Worm (Caenorhabditis elegans): ENCODE results near the gene R13A5.11.

R13A5.11 gene

DNA sequence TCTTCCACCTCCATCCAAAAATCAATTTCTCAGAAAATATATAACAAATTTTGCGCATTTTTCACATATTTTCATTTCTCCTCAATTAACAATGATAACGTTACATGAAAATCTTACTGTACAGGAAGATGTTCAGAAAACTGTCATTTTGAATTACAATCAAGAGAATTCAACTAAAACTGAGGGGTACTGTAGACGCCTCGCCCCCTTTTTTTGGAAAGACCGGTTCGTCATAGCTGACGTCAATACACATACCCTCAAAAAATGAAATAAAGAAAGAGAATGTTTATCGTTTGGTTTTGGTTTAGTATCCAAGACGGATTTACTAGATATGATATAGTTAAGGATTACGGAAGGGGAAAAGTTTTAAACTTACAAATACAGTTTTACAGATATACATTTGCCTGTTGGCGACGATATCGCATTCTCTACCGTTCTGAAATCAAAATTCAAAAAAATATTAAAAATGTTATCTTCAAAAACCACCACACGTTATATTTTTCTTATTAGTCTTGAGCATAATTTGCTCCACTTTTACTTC, 35.1 kb downstream of the R13A5.11 start:
- TF ChIP-seq sma-9 (GFP tag; optimal IDR thresholded peaks at IDR 0.05) (peak; percentile 11), sma-9 (tag; optimal IDR thresholded peaks at IDR 0.05) (no peak), ceh-82 (tag; optimal IDR thresholded peaks at IDR 0.05) (no peak), lsy-2 (tag; optimal IDR thresholded peaks at IDR 0.05) (peak in 1 of 2 experiments; percentile 71), C34F6.9 (tag; optimal IDR thresholded peaks at IDR 0.05) (no peak), R02D3.7 (tag; optimal IDR thresholded peaks at IDR 0.05) (no peak), ZK546.5 (tag; optimal IDR thresholded peaks at IDR 0.05) (no peak), elt-3 (tag; optimal IDR thresholded peaks at IDR 0.05) (no peak)

DNA sequence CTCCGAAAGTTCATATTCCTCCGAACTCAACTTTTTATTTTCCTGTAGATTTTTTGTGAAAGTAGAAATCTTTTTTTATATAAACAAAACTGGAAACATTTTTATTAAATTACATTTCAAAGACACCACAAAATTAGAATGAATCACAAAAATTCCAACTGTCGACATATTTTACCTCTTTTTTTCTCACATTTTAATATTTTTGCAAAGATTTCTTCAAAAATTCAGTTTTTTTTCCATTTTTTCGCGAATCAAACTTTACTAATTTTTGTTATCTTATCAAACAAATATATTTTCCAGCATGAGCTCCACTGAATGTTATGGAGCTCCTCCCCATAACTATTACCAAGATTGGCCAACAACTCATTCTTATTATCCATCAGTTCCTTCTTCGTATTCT, 37.8 kb downstream of the R13A5.11 start, which contains the start of gene ceh-13:
ceh-13 (plus strand) TSS at position 301 of the 400 bp plus-strand sequence.
- no peak for TF ChIP-seq unc-55 (GFP tag; optimal IDR thresholded peaks at IDR 0.05)
- no peak for TF ChIP-seq mdl-1 (tag; optimal IDR thresholded peaks at IDR 0.05)
- TF ChIP-seq lin-13 (GFP tag; optimal IDR thresholded peaks at IDR 0.05), result no peak
- TF ChIP-seq ztf-11 (tag; optimal IDR thresholded peaks at IDR 0.05), result no peak
- no peak for TF ChIP-seq ztf-1 (GFP tag; conservative IDR thresholded peaks at IDR 0.05)
- no peak for TF ChIP-seq egl-27 (tag; optimal IDR thresholded peaks at IDR 0.05)
- no peak for TF ChIP-seq zag-1 (tag; optimal IDR thresholded peaks at IDR 0.05)
- no peak for TF ChIP-seq ZK546.5 (tag; optimal IDR thresholded peaks at IDR 0.05)
- no peak for TF ChIP-seq nhr-10 (tag; optimal IDR thresholded peaks at IDR 0.05)
- no peak for TF ChIP-seq unc-62 (GFP tag; optimal IDR thresholded peaks at IDR 0.05)
- TF ChIP-seq crh-2 (tag; optimal IDR thresholded peaks at IDR 0.05), result no peak
- TF ChIP-seq skn-1 (tag; optimal IDR thresholded peaks at IDR 0.05), result no peak
- TF ChIP-seq lin-11 (tag; optimal IDR thresholded peaks at IDR 0.05), result no peak
- no peak for TF ChIP-seq Y55F3AM.14 (GFP tag; optimal IDR thresholded peaks at IDR 0.05)
- TF ChIP-seq ztf-4 (tag; optimal IDR thresholded peaks at IDR 0.05), result no peak
- TF ChIP-seq ceh-16 (tag; optimal IDR thresholded peaks at IDR 0.05), result no peak
- no peak for TF ChIP-seq nhr-11 (tag; optimal IDR thresholded peaks at IDR 0.05)

DNA sequence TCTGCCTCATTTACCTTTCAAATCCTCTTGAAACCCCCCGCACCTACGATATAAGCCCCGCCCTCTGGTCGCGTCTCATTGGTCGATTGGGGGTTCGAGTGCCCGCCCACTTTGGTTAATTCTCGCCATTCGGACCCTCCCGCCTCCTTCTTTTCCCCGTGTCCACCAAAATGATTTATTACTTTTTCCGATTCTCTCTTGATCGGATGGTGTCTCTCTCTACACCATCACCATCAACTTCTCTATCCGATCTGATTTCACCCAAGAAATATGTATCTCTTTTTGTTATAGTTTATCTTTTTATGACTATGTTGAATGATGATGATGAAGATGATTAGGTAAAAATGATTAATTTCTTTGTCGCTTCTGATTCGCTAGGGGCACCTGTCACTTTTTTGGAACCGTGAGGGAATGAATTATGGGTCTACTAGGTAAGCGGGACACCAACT, 38.4 kb downstream of the R13A5.11 start:
- peak; percentile 35 to 78 for TF ChIP-seq lsy-2 (tag; optimal IDR thresholded peaks at IDR 0.05)
- no peak for TF ChIP-seq nhr-10 (tag; optimal IDR thresholded peaks at IDR 0.05)
- no peak for TF ChIP-seq C34F6.9 (tag; optimal IDR thresholded peaks at IDR 0.05)
- no peak for TF ChIP-seq ceh-82 (tag; optimal IDR thresholded peaks at IDR 0.05)
- TF ChIP-seq unc-39 (tag; optimal IDR thresholded peaks at IDR 0.05), result no peak
- no peak for TF ChIP-seq mdl-1 (tag; optimal IDR thresholded peaks at IDR 0.05)
- TF ChIP-seq peb-1 (tag; optimal IDR thresholded peaks at IDR 0.05), result no peak
- TF ChIP-seq F13H6.1 (tag; optimal IDR thresholded peaks at IDR 0.05), result no peak
- no peak for TF ChIP-seq lin-13 (GFP tag; optimal IDR thresholded peaks at IDR 0.05)
- TF ChIP-seq nhr-11 (tag; optimal IDR thresholded peaks at IDR 0.05), result no peak
- peak; percentile 64 for TF ChIP-seq unc-55 (GFP tag; optimal IDR thresholded peaks at IDR 0.05)
- TF ChIP-seq nhr-25 (tag; optimal IDR thresholded peaks at IDR 0.05), result peak; percentile 15
- no peak for TF ChIP-seq R02D3.7 (tag; optimal IDR thresholded peaks at IDR 0.05)
- TF ChIP-seq dmd-4 (tag; optimal IDR thresholded peaks at IDR 0.05), result no peak
- no peak for TF ChIP-seq elt-3 (tag; optimal IDR thresholded peaks at IDR 0.05)
- no peak for TF ChIP-seq snpc-4 (tag; optimal IDR thresholded peaks at IDR 0.05)
- TF ChIP-seq mbf-1 (tag; optimal IDR thresholded peaks at IDR 0.05), result no peak
- TF ChIP-seq nhr-237 (tag; optimal IDR thresholded peaks at IDR 0.05), result no peak
- TF ChIP-seq aly-2 (tag; optimal IDR thresholded peaks at IDR 0.05), result no peak
- no peak for TF ChIP-seq alr-1 (tag; optimal IDR thresholded peaks at IDR 0.05)
- TF ChIP-seq lin-39 (tag; optimal IDR thresholded peaks at IDR 0.05), result no peak
- peak; percentile 8 for TF ChIP-seq ztf-4 (tag; optimal IDR thresholded peaks at IDR 0.05)
- no peak for TF ChIP-seq elt-1 (tag; optimal IDR thresholded peaks at IDR 0.05)
- TF ChIP-seq blmp-1 (tag; optimal IDR thresholded peaks at IDR 0.05; ENCODE audit: insufficient read depth), result no peak
- no peak for TF ChIP-seq fos-1 (tag; optimal IDR thresholded peaks at IDR 0.05)
- no peak for TF ChIP-seq egl-27 (tag; optimal IDR thresholded peaks at IDR 0.05)
- peak; percentile 10 for TF ChIP-seq sma-3 (GFP tag; optimal IDR thresholded peaks at IDR 0.05)
- no peak for TF ChIP-seq nhr-6 (tag; optimal IDR thresholded peaks at IDR 0.05)
- peak; percentile 76 for TF ChIP-seq unc-62 (GFP tag; optimal IDR thresholded peaks at IDR 0.05)
- no peak for TF ChIP-seq ztf-11 (tag; optimal IDR thresholded peaks at IDR 0.05)
- no peak for TF ChIP-seq nhr-21 (tag; optimal IDR thresholded peaks at IDR 0.05)
- TF ChIP-seq ama-1 (optimal IDR thresholded peaks at IDR 0.05), result no peak
- TF ChIP-seq ZK546.5 (tag; optimal IDR thresholded peaks at IDR 0.05), result no peak
- no peak for TF ChIP-seq nhr-129 (tag; optimal IDR thresholded peaks at IDR 0.05)
- no peak for TF ChIP-seq lin-11 (tag; optimal IDR thresholded peaks at IDR 0.05)
- TF ChIP-seq mab-5 (tag; optimal IDR thresholded peaks at IDR 0.05), result peak; percentile 97
- no peak for TF ChIP-seq nhr-23 (tag; optimal IDR thresholded peaks at IDR 0.05)
- TF ChIP-seq sem-4 (tag; optimal IDR thresholded peaks at IDR 0.05), result no peak
- TF ChIP-seq sma-9 (GFP tag; optimal IDR thresholded peaks at IDR 0.05), result peak; percentile 14
- TF ChIP-seq sma-9 (tag; optimal IDR thresholded peaks at IDR 0.05), result no peak
- no peak for TF ChIP-seq gmeb-1 (tag; optimal IDR thresholded peaks at IDR 0.05)
- no peak for TF ChIP-seq skn-1 (tag; optimal IDR thresholded peaks at IDR 0.05)
- peak; percentile 30 for TF ChIP-seq Y55F3AM.14 (GFP tag; optimal IDR thresholded peaks at IDR 0.05)
- peak; percentile 76 for TF ChIP-seq ceh-16 (tag; optimal IDR thresholded peaks at IDR 0.05)
- no peak for TF ChIP-seq crh-2 (tag; optimal IDR thresholded peaks at IDR 0.05)

Data from whole organism, L2 larva.